Worm (Caenorhabditis elegans) whole organism, L3 larva: ENCODE data around the gene cyp-33D1.

Source experiments
- ZK546.5 ChIP-seq: sonication (generic microtip); optimal IDR thresholded peaks from 2 replicates; lab custom pipeline; 2017; ENCODE audit warnings: missing biosample characterization, missing genetic modification characterization
- ama-1 ChIP-seq: fragments of 150-350 bp; optimal IDR thresholded peaks from 2 replicates; lab custom pipeline; 2018
- ceh-16 ChIP-seq: sonication (generic microtip); optimal IDR thresholded peaks from 2 replicates; lab custom pipeline; 2017; ENCODE audit warnings: missing biosample characterization, missing genetic modification characterization
- ceh-28 ChIP-seq: fragments of 150-350 bp; optimal IDR thresholded peaks from 2 replicates; lab custom pipeline; 2014; ENCODE audit warnings: missing biosample characterization, missing genetic modification reagents, missing genetic modification characterization
- ceh-82 ChIP-seq: fragments of 150-350 bp; optimal IDR thresholded peaks from 2 replicates; lab custom pipeline; 2014; ENCODE audit warnings: missing biosample characterization, missing genetic modification characterization
- elt-1 ChIP-seq: fragments of 150-350 bp; optimal IDR thresholded peaks from 2 replicates; lab custom pipeline; 2014; ENCODE audit warnings: missing biosample characterization, missing genetic modification characterization
- elt-2 ChIP-seq: sonication (generic microtip); optimal IDR thresholded peaks from 2 replicates; lab custom pipeline; 2016; ENCODE audit warnings: missing genetic modification reagents, mild to moderate bottlenecking, missing genetic modification characterization, missing compliant biosample characterization
- elt-3 ChIP-seq, 3 experiments: fragments of 150-350 bp in 1 of 3; sonication (generic microtip) in 2 of 3; optimal IDR thresholded peaks; 2 replicates in 2 of 3; 4 replicates in 1 of 3; lab custom pipeline; 2014 to 2017; ENCODE audit warnings: missing biosample characterization in 3 of 3, missing genetic modification characterization in 3 of 3
- fos-1 ChIP-seq: fragments of 150-350 bp; optimal IDR thresholded peaks from 2 replicates; lab custom pipeline; 2014; ENCODE audit warnings: missing biosample characterization, missing genetic modification characterization
- hmg-11 ChIP-seq: sonication (generic microtip); optimal IDR thresholded peaks from 2 replicates; lab custom pipeline; 2016; ENCODE audit warnings: missing genetic modification characterization, missing compliant biosample characterization
- jun-1 ChIP-seq: fragments of 150-350 bp; optimal IDR thresholded peaks from 2 replicates; lab custom pipeline; 2014; ENCODE audit warnings: missing biosample characterization, missing genetic modification reagents, missing genetic modification characterization
- lin-15B ChIP-seq: fragments of 150-350 bp; optimal IDR thresholded peaks from 2 replicates; lab custom pipeline; 2014; ENCODE audit warnings: missing biosample characterization, missing genetic modification characterization
- lin-39 ChIP-seq: fragments of 150-350 bp; optimal IDR thresholded peaks from 2 replicates; lab custom pipeline; 2018; ENCODE audit warnings: missing biosample characterization, missing genetic modification reagents, missing genetic modification characterization
- mdl-1 ChIP-seq: fragments of 150-350 bp; optimal IDR thresholded peaks from 2 replicates; lab custom pipeline; 2014; ENCODE audit warnings: missing biosample characterization, missing genetic modification characterization
- mml-1 ChIP-seq: fragments of 150-350 bp; sonication (generic microtip); optimal IDR thresholded peaks from 3 replicates; lab custom pipeline; 2014; ENCODE audit warnings: missing biosample characterization, missing genetic modification characterization
- nfya-1 ChIP-seq: sonication (generic microtip); optimal IDR thresholded peaks from 2 replicates; lab custom pipeline; 2017; ENCODE audit warnings: missing genetic modification characterization, mild to moderate bottlenecking, missing compliant biosample characterization, antibody characterized with exemption, moderate library complexity; ENCODE audit not compliant: insufficient read depth
- nhr-11 ChIP-seq: fragments of 150-350 bp; optimal IDR thresholded peaks from 2 replicates; lab custom pipeline; 2014; ENCODE audit warnings: missing biosample characterization, missing genetic modification characterization
- nhr-12 ChIP-seq: fragments of 150-350 bp; optimal IDR thresholded peaks from 2 replicates; lab custom pipeline; 2014; ENCODE audit warnings: missing biosample characterization, missing genetic modification characterization
- nhr-237 ChIP-seq: fragments of 150-350 bp; optimal IDR thresholded peaks from 2 replicates; lab custom pipeline; 2014; ENCODE audit warnings: missing biosample characterization, missing genetic modification characterization
- nhr-25 ChIP-seq: sonication (generic microtip); optimal IDR thresholded peaks from 2 replicates; lab custom pipeline; 2017; ENCODE audit warnings: missing biosample characterization, missing genetic modification characterization
- nhr-28 ChIP-seq: fragments of 150-350 bp; optimal IDR thresholded peaks from 2 replicates; lab custom pipeline; 2014; ENCODE audit warnings: missing biosample characterization, missing genetic modification characterization
- nhr-76 ChIP-seq: fragments of 150-350 bp; sonication (generic microtip); optimal IDR thresholded peaks from 5 replicates; lab custom pipeline; 2014; ENCODE audit warnings: missing biosample characterization, missing genetic modification characterization
- pqm-1 ChIP-seq: fragments of 150-350 bp; optimal IDR thresholded peaks from 2 replicates; lab custom pipeline; 2017; ENCODE audit warnings: missing biosample characterization, missing genetic modification characterization, inconsistent platforms
- skn-1 ChIP-seq: fragments of 150-350 bp; optimal IDR thresholded peaks from 2 replicates; lab custom pipeline; 2014; ENCODE audit warnings: missing biosample characterization, missing genetic modification characterization
- snpc-4 ChIP-seq: fragments of 150-350 bp; optimal IDR thresholded peaks from 2 replicates; lab custom pipeline; 2014; ENCODE audit warnings: missing biosample characterization, missing genetic modification characterization
- tbx-2 ChIP-seq: sonication (generic microtip); optimal IDR thresholded peaks from 2 replicates; lab custom pipeline; 2016; ENCODE audit warnings: mild to moderate bottlenecking, missing genetic modification characterization, missing compliant biosample characterization
- unc-39 ChIP-seq: sonication (generic microtip); optimal IDR thresholded peaks from 4 replicates; lab custom pipeline; 2017; ENCODE audit warnings: missing biosample characterization, missing genetic modification characterization
- unc-62 ChIP-seq: fragments of 150-350 bp; sonication (generic microtip); optimal IDR thresholded peaks from 4 replicates; lab custom pipeline; 2014; ENCODE audit warnings: missing biosample characterization, missing genetic modification reagents, missing genetic modification characterization
- zag-1 ChIP-seq: fragments of 150-350 bp; optimal IDR thresholded peaks from 2 replicates; lab custom pipeline; 2014; ENCODE audit warnings: missing biosample characterization, missing genetic modification characterization
- ztf-11 ChIP-seq: fragments of 150-350 bp; optimal IDR thresholded peaks from 2 replicates; lab custom pipeline; 2014; ENCODE audit warnings: missing biosample characterization, missing genetic modification characterization

The cyp-33D1 gene

DNA sequence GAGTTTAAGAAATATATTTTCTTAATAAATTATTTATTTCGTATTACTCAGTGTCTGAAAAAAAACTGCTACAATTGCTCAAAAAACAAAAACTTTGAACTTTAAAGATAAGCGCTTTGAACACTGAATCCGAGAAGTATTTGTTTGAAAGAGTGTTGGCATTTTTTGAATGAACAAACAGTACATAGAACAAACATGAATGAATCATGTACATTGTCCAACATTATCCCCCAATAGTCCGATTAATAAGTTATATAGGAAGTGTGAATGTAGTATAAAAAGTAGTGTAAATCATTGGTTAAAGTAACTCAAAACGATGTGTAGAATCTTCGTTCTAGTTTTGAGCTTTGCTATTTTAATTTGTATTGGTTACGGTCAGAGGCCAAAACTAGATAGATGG lies 26.1 kb upstream of the cyp-33D1 start, which contains the start of gene F11A5.17:
TSS of gene F11A5.17 (plus strand) at position 301 of the 400 bp plus-strand sequence.
- TF ChIP-seq nhr-28 (tag; lab: Kevin White, UChicago) (no peak), ZK546.5 (tag; lab: Kevin White, UChicago) (no peak), nhr-12 (no peak), ztf-11 (tag; lab: Kevin White, UChicago) (no peak), hmg-11 (tag; lab: Kevin White, UChicago) (no peak), snpc-4 (tag; lab: Kevin White, UChicago) (no peak), elt-3 (tag; optimal IDR thresholded peaks at IDR 0.05; lab: Kevin White, UChicago) (no peak), skn-1 (no peak), unc-62 (GFP tag; lab: Kevin White, UChicago) (no peak), elt-2 (tag; lab: Kevin White, UChicago) (no peak), lin-15B (tag; lab: Kevin White, UChicago) (no peak), ceh-16 (tag; lab: Kevin White, UChicago) (no peak)

DNA sequence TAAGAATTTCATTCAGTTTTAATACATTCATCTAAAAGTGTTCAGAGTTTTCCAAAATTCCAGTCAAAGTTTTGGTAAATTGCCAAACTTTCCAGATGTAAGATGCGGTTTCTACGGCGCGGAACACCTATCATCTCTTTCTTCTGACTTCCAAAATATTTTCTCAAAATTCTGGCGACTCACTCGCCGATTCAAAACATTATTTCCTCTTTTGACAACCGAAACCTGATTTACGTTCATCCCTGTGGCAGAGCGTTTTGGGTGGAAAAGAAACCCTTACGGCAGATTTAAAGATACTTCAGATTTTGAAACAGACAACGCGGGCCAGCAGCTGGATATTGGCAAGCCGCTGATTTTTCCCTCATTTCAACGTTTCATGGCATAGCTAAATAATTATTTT lies 22.4 kb upstream of the cyp-33D1 start, which contains the start of gene F11A5.5:
TSS of gene F11A5.5 (plus strand) at position 301 of the 400 bp plus-strand sequence.
- TF ChIP-seq zag-1 (tag; lab: Kevin White, UChicago) (no peak), lin-15B (tag; lab: Kevin White, UChicago) (no peak), snpc-4 (tag; lab: Kevin White, UChicago) (no peak), lin-39 (tag; lab: Kevin White, UChicago) (no peak)

DNA sequence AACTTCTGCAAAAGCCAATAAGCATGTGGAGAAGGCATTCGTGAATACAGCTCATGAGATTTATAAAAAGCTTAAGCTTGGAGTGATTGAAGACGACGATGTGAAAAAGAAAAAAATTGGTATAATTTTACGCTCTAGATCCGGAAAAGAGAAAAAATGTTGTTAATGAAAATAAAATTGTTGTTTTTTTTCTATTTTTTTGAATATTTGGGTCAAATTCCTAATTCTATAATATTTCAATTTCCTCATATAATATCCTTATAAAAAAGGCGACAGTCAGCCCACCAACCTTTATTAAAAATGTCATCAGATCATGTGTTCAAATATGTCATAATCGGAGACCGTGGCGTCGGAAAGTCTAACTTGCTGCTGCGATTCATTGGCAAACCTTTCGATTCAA lies 19.7 kb upstream of the cyp-33D1 start, which contains the start of gene rabr-3:
TSS of gene rabr-3 (plus strand) at position 301 of the 400 bp plus-strand sequence.
- no peak for TF ChIP-seq ceh-82 (tag; lab: Kevin White, UChicago)
- no peak for TF ChIP-seq tbx-2 (tag; lab: Kevin White, UChicago)
- no peak for TF ChIP-seq mdl-1 (tag; lab: Kevin White, UChicago)
- TF ChIP-seq nhr-237 = no peak
- no peak for TF ChIP-seq zag-1 (tag; lab: Kevin White, UChicago)

DNA sequence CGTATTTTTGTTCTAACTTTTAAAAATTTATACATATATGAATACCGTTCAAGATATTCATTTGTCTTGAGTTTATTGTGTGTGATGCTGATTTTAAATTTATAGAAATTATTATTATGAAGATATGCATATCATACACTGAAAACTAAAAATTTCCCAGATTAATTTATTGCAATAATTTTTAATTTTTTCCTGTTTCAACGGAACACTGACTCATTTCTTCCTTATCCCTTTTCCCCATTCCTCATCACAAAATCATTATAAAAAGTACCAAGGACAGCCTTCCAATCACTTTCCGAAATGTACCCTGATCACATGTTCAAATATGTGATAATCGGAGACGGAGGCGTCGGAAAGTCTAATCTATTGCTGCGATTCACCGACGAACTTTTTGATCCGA lies 19.0 kb upstream of the cyp-33D1 start, which contains the start of gene rabr-4:
TSS of gene rabr-4 (plus strand) at position 301 of the 400 bp plus-strand sequence.
- TF ChIP-seq fos-1 = no peak
- TF ChIP-seq elt-3 (tag; optimal IDR thresholded peaks at IDR 0.05; lab: Kevin White, UChicago) = no peak
- no peak for TF ChIP-seq ceh-28 (tag; lab: Kevin White, UChicago)
- TF ChIP-seq, all 47 proteins: peak for 0

DNA sequence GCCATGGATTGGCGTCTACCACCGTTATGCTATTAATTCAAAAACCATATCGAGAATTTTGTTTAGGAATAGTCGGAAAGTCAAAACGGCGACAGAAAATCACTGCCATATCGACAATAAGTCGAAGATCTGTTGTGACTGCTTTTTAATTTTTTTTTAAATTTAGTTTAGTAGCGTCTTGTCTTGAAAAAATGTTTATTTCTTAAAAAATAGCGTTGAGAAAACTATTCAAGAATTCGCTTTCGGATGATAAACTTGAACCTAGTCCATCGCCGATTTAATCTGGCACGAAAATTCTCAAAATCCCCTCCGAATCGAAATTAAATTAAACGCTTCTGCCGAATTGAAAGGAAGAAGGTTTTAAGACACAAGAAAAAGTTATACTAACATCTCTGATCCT lies 16.5 kb upstream of the cyp-33D1 start, which contains the start of gene srh-279:
TSS of gene srh-279 (plus strand) at position 301 of the 400 bp plus-strand sequence.
- no peak for TF ChIP-seq nhr-76 (tag; lab: Kevin White, UChicago)

DNA sequence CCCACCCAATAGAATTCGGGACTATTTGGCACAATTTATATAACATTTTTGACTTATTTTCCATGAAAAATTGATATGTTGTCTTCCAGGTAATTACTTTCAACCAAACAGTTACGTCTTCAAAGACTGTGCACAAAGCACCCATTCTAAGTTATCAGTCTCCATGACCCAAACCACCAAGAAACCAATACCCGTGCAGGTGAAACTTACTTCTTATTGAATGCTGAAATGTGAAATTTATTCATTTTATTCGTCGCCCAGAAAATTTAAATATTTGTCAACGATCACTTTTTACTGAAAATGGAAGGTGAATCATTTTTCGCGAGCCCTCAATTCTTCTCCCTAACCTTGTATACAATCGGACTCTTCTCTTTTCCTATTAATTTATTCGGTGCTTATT lies 14.8 kb upstream of the cyp-33D1 start, which contains the start of gene srh-281:
TSS of gene srh-281 (plus strand) at position 301 of the 400 bp plus-strand sequence.
- TF ChIP-seq skn-1 = no peak
- TF ChIP-seq ceh-16 (tag; lab: Kevin White, UChicago) = no peak
- no peak for TF ChIP-seq lin-15B (tag; lab: Kevin White, UChicago)
- TF ChIP-seq elt-3 (tag; optimal IDR thresholded peaks at IDR 0.05; lab: Kevin White, UChicago) = no peak
- TF ChIP-seq elt-1 = no peak
- no peak for TF ChIP-seq ZK546.5 (tag; lab: Kevin White, UChicago)
- no peak for TF ChIP-seq nfya-1 (tag; lab: Kevin White, UChicago)
- TF ChIP-seq nhr-28 (tag; lab: Kevin White, UChicago) = no peak
- no peak for TF ChIP-seq nhr-237
- TF ChIP-seq mdl-1 (tag; lab: Kevin White, UChicago) = no peak

DNA sequence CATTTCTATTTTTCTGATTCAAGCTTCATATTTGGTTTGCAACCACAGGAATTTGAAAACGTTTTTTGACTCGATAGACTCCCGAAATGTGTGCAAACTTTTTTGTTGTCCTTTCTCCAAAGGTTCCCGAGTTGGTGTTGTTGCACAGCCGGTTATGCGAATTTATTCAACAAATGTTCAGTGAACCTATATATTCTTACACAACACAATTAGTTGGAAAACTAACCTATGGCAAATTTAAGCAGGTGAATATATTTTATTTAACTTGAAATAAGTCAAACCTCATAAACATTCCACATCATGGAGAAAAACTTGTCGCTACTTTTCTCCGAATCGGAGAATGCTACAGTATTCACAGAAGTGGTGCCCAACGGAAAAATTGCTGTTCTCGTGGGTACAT lies 7.7 kb upstream of the cyp-33D1 start, which contains the start of gene srz-14:
TSS of gene srz-14 (plus strand) at position 301 of the 400 bp plus-strand sequence.
- no peak for TF ChIP-seq mdl-1 (tag; lab: Kevin White, UChicago)
- TF ChIP-seq jun-1 = no peak
- TF ChIP-seq unc-39 (tag; lab: Kevin White, UChicago) = no peak
- TF ChIP-seq fos-1 = no peak
- TF ChIP-seq elt-3 (tag; optimal IDR thresholded peaks at IDR 0.05; lab: Kevin White, UChicago) = no peak
- no peak for TF ChIP-seq ama-1 (lab: Kevin White, UChicago)
- TF ChIP-seq lin-39 (tag; lab: Kevin White, UChicago) = no peak
- no peak for TF ChIP-seq pqm-1 (tag; lab: Kevin White, UChicago)
- TF ChIP-seq mml-1 (tag; lab: Kevin White, UChicago) = no peak
- TF ChIP-seq nhr-25 (tag; lab: Kevin White, UChicago) = no peak
- no peak for TF ChIP-seq nhr-28 (tag; lab: Kevin White, UChicago)
- TF ChIP-seq nhr-11 (tag; lab: Kevin White, UChicago) = no peak
- no peak for TF ChIP-seq lin-15B (tag; lab: Kevin White, UChicago)
- TF ChIP-seq snpc-4 (tag; lab: Kevin White, UChicago) = no peak
- TF ChIP-seq, all 47 proteins: peak for 0
